Worm (Caenorhabditis elegans): ENCODE measurements around the gene flp-1.

The flp-1 gene

DNA sequence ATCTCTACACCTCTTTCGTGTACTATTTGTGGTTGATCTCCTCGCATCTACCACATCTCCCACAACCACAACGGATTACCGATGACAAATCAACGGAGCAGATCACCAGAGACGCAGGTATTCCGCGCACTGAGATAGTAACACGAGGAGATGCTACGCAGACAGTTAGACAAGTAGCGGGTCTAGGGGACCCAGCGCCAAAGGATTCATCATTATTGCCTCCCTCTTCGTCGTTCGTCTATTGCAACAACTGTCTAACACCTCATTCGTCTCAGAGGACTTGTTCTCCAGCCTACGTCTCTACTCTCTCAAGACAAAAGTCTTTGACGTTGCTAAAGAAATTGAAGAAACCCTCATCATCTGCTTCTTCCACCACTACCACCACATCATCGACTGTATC lies 23.0 kb upstream of the flp-1 start (continued):
- TF ChIP-seq hmg-11 (tag; optimal IDR thresholded peaks at IDR 0.05) (peak; percentile 31), nfya-1 (tag; optimal IDR thresholded peaks at IDR 0.05; ENCODE audit: insufficient read depth) (peak; percentile 46), tbx-2 (tag; optimal IDR thresholded peaks at IDR 0.05) (no peak), pha-4 (tag; optimal IDR thresholded peaks at IDR 0.05) (peak; percentile 4), nhr-43 (tag; optimal IDR thresholded peaks at IDR 0.05; ENCODE audit: poor library complexity, severe bottlenecking) (peak; percentile 81), egl-27 (tag; optimal IDR thresholded peaks at IDR 0.05) (no peak), snpc-4 (tag; optimal IDR thresholded peaks at IDR 0.05) (no peak), nhr-25 (tag; optimal IDR thresholded peaks at IDR 0.05) (peak; percentile 63), nhr-11 (tag; optimal IDR thresholded peaks at IDR 0.05) (no peak), sea-2 (GFP tag; optimal IDR thresholded peaks at IDR 0.05) (no peak), unc-62 (GFP tag; optimal IDR thresholded peaks at IDR 0.05) (no peak), nhr-67 (tag; optimal IDR thresholded peaks at IDR 0.05) (no peak), lin-15B (tag; optimal IDR thresholded peaks at IDR 0.05) (peak; percentile 31)

DNA sequence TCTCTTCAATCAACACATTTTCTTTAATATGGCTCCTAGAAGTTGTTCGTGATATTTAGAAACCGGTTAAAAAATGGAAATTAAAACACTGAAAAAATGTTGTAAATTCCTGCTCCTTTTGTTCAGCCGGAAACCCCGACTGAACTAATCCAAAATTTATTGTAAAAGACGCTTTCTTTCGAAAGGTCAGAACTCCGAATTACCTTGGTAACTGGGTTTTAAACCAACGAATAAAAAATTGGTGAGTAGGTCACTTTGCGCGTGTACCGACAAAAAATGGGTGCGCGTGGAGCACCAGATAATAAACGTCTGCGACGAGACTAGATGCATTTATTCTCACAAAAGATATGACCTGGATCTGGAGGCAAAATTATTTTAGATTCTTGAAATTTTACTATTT lies 13.9 kb upstream of the flp-1 start:
- no peak for TF ChIP-seq fos-1 (tag; optimal IDR thresholded peaks at IDR 0.05)
- peak; percentile 45 for TF ChIP-seq snpc-4 (tag; optimal IDR thresholded peaks at IDR 0.05)

DNA sequence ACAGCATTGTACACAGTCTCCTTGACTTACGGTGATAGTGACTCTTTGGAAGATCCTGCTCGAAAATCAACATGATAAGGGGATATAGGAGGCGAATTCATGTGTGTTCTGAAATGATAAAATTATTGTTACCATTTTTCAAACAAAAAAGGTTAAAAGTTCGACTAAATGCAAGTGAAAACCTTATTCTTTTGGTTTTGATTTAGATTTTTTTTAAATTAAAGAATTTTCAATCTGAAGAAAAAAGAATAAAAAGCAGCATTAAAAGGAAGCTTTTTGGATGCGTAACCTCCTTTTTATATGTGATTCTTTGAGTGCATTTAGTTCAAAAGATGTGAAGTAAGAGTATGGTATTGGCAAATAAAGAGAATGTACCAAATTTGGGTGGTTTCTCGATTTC lies 9.1 kb upstream of the flp-1 start, which contains the start of gene delm-1:
Gene delm-1, minus strand, starts transcription at position 101 of the 400 bp plus-strand sequence.
- TF ChIP-seq nhr-237 (tag; optimal IDR thresholded peaks at IDR 0.05), result no peak
- TF ChIP-seq nhr-76 (tag; optimal IDR thresholded peaks at IDR 0.05), result no peak
- TF ChIP-seq ceh-9 (tag; optimal IDR thresholded peaks at IDR 0.05), result no peak
- TF ChIP-seq skn-1 (tag; optimal IDR thresholded peaks at IDR 0.05), result no peak
- no peak for TF ChIP-seq pqm-1 (tag; optimal IDR thresholded peaks at IDR 0.05)
- TF ChIP-seq ama-1 (optimal IDR thresholded peaks at IDR 0.05), result no peak
- no peak for TF ChIP-seq lin-15B (tag; optimal IDR thresholded peaks at IDR 0.05)
- TF ChIP-seq unc-62 (GFP tag; optimal IDR thresholded peaks at IDR 0.05), result no peak
- no peak for TF ChIP-seq snpc-4 (tag; optimal IDR thresholded peaks at IDR 0.05)
- no peak for TF ChIP-seq unc-39 (tag; optimal IDR thresholded peaks at IDR 0.05)
- no peak for TF ChIP-seq lin-39 (tag; optimal IDR thresholded peaks at IDR 0.05)
- no peak for TF ChIP-seq nfya-1 (tag; optimal IDR thresholded peaks at IDR 0.05; ENCODE audit: insufficient read depth)
- TF ChIP-seq tbx-2 (tag; optimal IDR thresholded peaks at IDR 0.05), result no peak
- no peak for TF ChIP-seq nhr-43 (tag; optimal IDR thresholded peaks at IDR 0.05; ENCODE audit: poor library complexity, severe bottlenecking)
- TF ChIP-seq elt-2 (tag; optimal IDR thresholded peaks at IDR 0.05), result no peak
- TF ChIP-seq hmg-11 (tag; optimal IDR thresholded peaks at IDR 0.05), result no peak
- no peak for TF ChIP-seq nhr-23 (tag; optimal IDR thresholded peaks at IDR 0.05)
- TF ChIP-seq lsy-12 (tag; optimal IDR thresholded peaks at IDR 0.05), result no peak
- no peak for TF ChIP-seq ceh-16 (tag; optimal IDR thresholded peaks at IDR 0.05)
- no peak for TF ChIP-seq daf-12 (tag; optimal IDR thresholded peaks at IDR 0.05)

DNA sequence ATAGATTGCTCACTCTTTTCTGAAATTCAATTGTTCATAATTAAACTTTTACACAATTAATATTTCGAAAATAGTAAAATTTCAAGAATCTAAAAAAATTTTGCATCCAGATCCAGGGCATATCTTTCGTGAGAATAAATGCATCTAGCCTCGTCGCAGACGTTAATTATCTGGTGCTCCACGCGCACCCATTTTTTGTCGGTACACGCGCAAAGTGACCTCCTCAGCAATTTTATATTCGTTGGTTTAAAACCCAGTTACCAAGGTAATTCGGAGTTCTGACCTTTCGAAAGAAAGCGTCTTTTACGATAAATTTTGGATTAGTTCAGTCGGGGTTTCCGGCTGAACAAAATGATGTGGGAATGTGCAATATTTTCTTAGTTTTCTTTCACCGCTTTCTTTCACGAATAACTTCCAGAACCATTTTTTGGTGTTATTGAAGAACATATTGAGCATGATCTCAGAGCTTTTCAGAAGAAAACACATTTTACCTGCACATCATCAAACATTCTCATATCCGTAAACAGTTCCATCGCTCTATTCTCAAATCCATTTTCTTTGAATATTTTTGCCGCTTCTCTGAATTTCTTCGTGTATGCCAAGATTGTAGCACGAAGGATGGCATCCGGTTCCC lies 4.2 kb upstream of the flp-1 start:
- TF ChIP-seq nhr-77 (tag; optimal IDR thresholded peaks at IDR 0.05) (no peak), daf-12 (tag; optimal IDR thresholded peaks at IDR 0.05) (no peak), elt-3 (tag; optimal IDR thresholded peaks at IDR 0.05) (no peak), lin-39 (tag; optimal IDR thresholded peaks at IDR 0.05) (no peak)

DNA sequence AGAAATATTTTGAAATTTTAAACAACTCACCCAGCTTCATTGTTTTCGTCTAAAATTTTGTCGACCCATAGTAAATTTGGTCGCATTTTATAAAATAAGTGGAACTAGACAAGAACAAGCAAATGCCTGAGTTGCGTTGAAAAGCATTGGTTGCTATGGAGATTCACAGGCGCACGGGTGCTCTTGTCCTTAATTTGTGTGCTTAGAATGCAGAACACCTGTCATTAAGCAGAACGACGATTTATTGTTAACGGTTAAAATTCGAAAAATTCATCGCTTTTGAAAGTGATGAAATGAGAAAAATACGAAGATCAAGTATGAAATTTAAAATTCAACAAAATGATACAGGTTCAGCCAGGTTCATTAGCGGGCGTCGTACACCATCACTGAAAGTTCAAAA lies 1.6 kb downstream of the flp-1 start, which contains the start of gene daf-10:
Gene daf-10, minus strand, starts transcription at position 101 of the 400 bp plus-strand sequence.
- TF ChIP-seq nhr-67 (tag; optimal IDR thresholded peaks at IDR 0.05) (no peak), nhr-237 (tag; optimal IDR thresholded peaks at IDR 0.05) (no peak), egl-5 (tag; optimal IDR thresholded peaks at IDR 0.05) (no peak), nhr-77 (tag; optimal IDR thresholded peaks at IDR 0.05) (no peak), ceh-82 (tag; optimal IDR thresholded peaks at IDR 0.05) (no peak), jun-1 (tag; optimal IDR thresholded peaks at IDR 0.05) (no peak), ceh-16 (tag; optimal IDR thresholded peaks at IDR 0.05) (no peak), R02D3.7 (tag; optimal IDR thresholded peaks at IDR 0.05) (no peak), mml-1 (tag; optimal IDR thresholded peaks at IDR 0.05) (no peak), elt-3 (tag; optimal IDR thresholded peaks at IDR 0.05) (no peak), daf-12 (tag; optimal IDR thresholded peaks at IDR 0.05) (no peak), egl-27 (tag; optimal IDR thresholded peaks at IDR 0.05) (no peak), sea-2 (GFP tag; optimal IDR thresholded peaks at IDR 0.05) (no peak), mdl-1 (tag; optimal IDR thresholded peaks at IDR 0.05) (no peak), nhr-12 (tag; optimal IDR thresholded peaks at IDR 0.05) (no peak), nfya-1 (tag; optimal IDR thresholded peaks at IDR 0.05; ENCODE audit: insufficient read depth) (no peak), nhr-25 (tag; optimal IDR thresholded peaks at IDR 0.05) (no peak), zag-1 (tag; optimal IDR thresholded peaks at IDR 0.05) (no peak)
